Fruit fly (Drosophila melanogaster) whole organism, prepupa: ENCODE measurements around the gene CG17855.

ENCODE experiments used
- Blimp-1 ChIP-seq: fragments of 200-800 bp; sonication (Bioruptor generic); optimal IDR thresholded peaks from 3 replicates; lab custom pipeline; 2017; ENCODE audit warnings: missing biosample characterization, missing genetic modification characterization, mild to moderate bottlenecking, moderate library complexity, missing genetic modification reagents
- CG10631 ChIP-seq: fragments of 200-800 bp; sonication (Bioruptor generic); optimal IDR thresholded peaks from 2 replicates; lab custom pipeline; 2016; ENCODE audit warnings: missing biosample characterization, missing genetic modification characterization
- CG11294 ChIP-seq: fragments of 200-800 bp; sonication (Bioruptor generic); IDR thresholded peaks from 2 replicates; pipeline ENCODE4 v1.3.6; 2022; ENCODE audit warnings: missing biosample characterization, missing genetic modification characterization
- CG11762 ChIP-seq: fragments of 200-800 bp; sonication (Bioruptor generic); optimal IDR thresholded peaks from 3 replicates; lab custom pipeline; 2016; ENCODE audit warnings: missing biosample characterization, missing genetic modification characterization; ENCODE audit not compliant: insufficient read depth
- CG11902 ChIP-seq: fragments of 200-800 bp; sonication (Bioruptor generic); optimal IDR thresholded peaks from 3 replicates; lab custom pipeline; 2016; ENCODE audit warnings: missing biosample characterization, missing genetic modification characterization
- CG15336 ChIP-seq: fragments of 200-800 bp; sonication (Bioruptor generic); IDR thresholded peaks from 2 replicates; pipeline ENCODE4 v1.3.6; 2022; ENCODE audit warnings: missing biosample characterization, missing genetic modification characterization
- CG1621 ChIP-seq: fragments of 200-800 bp; sonication (Bioruptor generic); optimal IDR thresholded peaks from 3 replicates; lab custom pipeline; 2018; ENCODE audit warnings: missing biosample characterization, mild to moderate bottlenecking, missing genetic modification characterization
- CG16779 ChIP-seq: fragments of 200-800 bp; sonication (Bioruptor generic); optimal IDR thresholded peaks from 3 replicates; lab custom pipeline; 2017; ENCODE audit warnings: missing biosample characterization, mild to moderate bottlenecking, missing genetic modification characterization
- CG3032 ChIP-seq: fragments of 200-800 bp; optimal IDR thresholded peaks from 2 replicates; lab custom pipeline; 2019; ENCODE audit warnings: missing biosample characterization, mild to moderate bottlenecking, missing genetic modification characterization, moderate library complexity
- CG31627 ChIP-seq: fragments of 200-800 bp; sonication (Bioruptor generic); optimal IDR thresholded peaks from 3 replicates; lab custom pipeline; 2016; ENCODE audit warnings: missing biosample characterization, missing genetic modification characterization
- CG32006 ChIP-seq: fragments of 200-800 bp; sonication (Bioruptor generic); optimal IDR thresholded peaks from 3 replicates; lab custom pipeline; 2017; ENCODE audit warnings: missing biosample characterization, mild to moderate bottlenecking, missing genetic modification characterization
- CG34406 ChIP-seq: fragments of 200-800 bp; sonication (Bioruptor generic); optimal IDR thresholded peaks from 3 replicates; lab custom pipeline; 2016; ENCODE audit warnings: missing biosample characterization, missing genetic modification characterization
- CG3919 ChIP-seq: fragments of 200-800 bp; sonication (Bioruptor generic); optimal IDR thresholded peaks from 3 replicates; lab custom pipeline; 2016; ENCODE audit warnings: missing biosample characterization, missing genetic modification characterization
- CG4318 ChIP-seq: fragments of 200-800 bp; sonication (Bioruptor generic); optimal IDR thresholded peaks from 3 replicates; lab custom pipeline; 2017; ENCODE audit warnings: missing biosample characterization, mild to moderate bottlenecking, missing genetic modification characterization
- CG6163 ChIP-seq: fragments of 200-800 bp; sonication (Bioruptor generic); IDR thresholded peaks from 3 replicates; pipeline ENCODE4 v1.3.6; 2022; ENCODE audit warnings: missing biosample characterization, missing genetic modification characterization
- CG6276 ChIP-seq: fragments of 200-800 bp; sonication (Bioruptor generic); optimal IDR thresholded peaks from 2 replicates; lab custom pipeline; 2017; ENCODE audit warnings: missing biosample characterization, mild to moderate bottlenecking, missing genetic modification characterization
- CG6792 ChIP-seq: fragments of 200-800 bp; sonication (Bioruptor generic); optimal IDR thresholded peaks from 3 replicates; lab custom pipeline; 2016; ENCODE audit warnings: missing biosample characterization, missing genetic modification characterization
- CG6808 ChIP-seq: fragments of 200-800 bp; sonication (Bioruptor generic); optimal IDR thresholded peaks from 3 replicates; lab custom pipeline; 2017; ENCODE audit warnings: missing biosample characterization, missing genetic modification characterization, mild to moderate bottlenecking, moderate library complexity, missing genetic modification reagents
- CG6854 ChIP-seq: fragments of 200-800 bp; sonication (Bioruptor generic); optimal IDR thresholded peaks from 2 replicates; lab custom pipeline; 2017; ENCODE audit warnings: missing biosample characterization, mild to moderate bottlenecking, missing genetic modification characterization
- CG7368 ChIP-seq: fragments of 200-800 bp; sonication (Bioruptor generic); optimal IDR thresholded peaks from 3 replicates; lab custom pipeline; 2016; ENCODE audit warnings: missing biosample characterization, missing genetic modification characterization
- CG8119 ChIP-seq: fragments of 200-800 bp; sonication (Bioruptor generic); IDR thresholded peaks from 3 replicates; pipeline ENCODE4 v1.3.6; 2022; ENCODE audit warnings: missing biosample characterization, missing genetic modification characterization
- CG8319 ChIP-seq: fragments of 200-800 bp; sonication (Bioruptor generic); optimal IDR thresholded peaks from 3 replicates; lab custom pipeline; 2016; ENCODE audit warnings: missing biosample characterization, missing genetic modification characterization
- Eip75B ChIP-seq: fragments of 200-800 bp; sonication (Bioruptor generic); optimal IDR thresholded peaks from 3 replicates; lab custom pipeline; 2016; ENCODE audit warnings: missing biosample characterization, missing genetic modification characterization
- Eip78C ChIP-seq: fragments of 200-800 bp; sonication (Bioruptor generic); peaks from one replicate; lab custom pipeline; 2016; ENCODE audit warnings: missing biosample characterization, missing genetic modification characterization
- Eip93F ChIP-seq: fragments of 200-800 bp; sonication (Bioruptor generic); optimal IDR thresholded peaks from 2 replicates; lab custom pipeline; 2016; ENCODE audit warnings: missing biosample characterization, mild to moderate bottlenecking, missing genetic modification characterization
- Ets21C ChIP-seq: fragments of 200-800 bp; sonication (Bioruptor generic); optimal IDR thresholded peaks from 3 replicates; lab custom pipeline; 2016; ENCODE audit warnings: missing biosample characterization, missing genetic modification characterization
- Gug ChIP-seq: fragments of 200-800 bp; sonication (Bioruptor generic); IDR thresholded peaks from 2 replicates; pipeline ENCODE4 v1.3.6; 2022; ENCODE audit warnings: missing biosample characterization, missing genetic modification characterization
- Hr39 ChIP-seq: fragments of 200-800 bp; sonication (Bioruptor generic); optimal IDR thresholded peaks from 2 replicates; lab custom pipeline; 2016; ENCODE audit warnings: missing biosample characterization, missing genetic modification characterization
- Hr4 ChIP-seq: fragments of 200-800 bp; sonication (Bioruptor generic); optimal IDR thresholded peaks from 3 replicates; lab custom pipeline; 2016; ENCODE audit warnings: missing biosample characterization, missing genetic modification characterization
- Lpt ChIP-seq: fragments of 200-800 bp; sonication (Bioruptor generic); optimal IDR thresholded peaks from 3 replicates; lab custom pipeline; 2016; ENCODE audit warnings: missing biosample characterization, missing genetic modification characterization
- Met ChIP-seq: fragments of 200-800 bp; sonication (Bioruptor generic); optimal IDR thresholded peaks from 3 replicates; lab custom pipeline; 2016; ENCODE audit warnings: missing biosample characterization, missing genetic modification characterization
- OdsH ChIP-seq: fragments of 200-800 bp; sonication (Bioruptor generic); optimal IDR thresholded peaks from 3 replicates; lab custom pipeline; 2016; ENCODE audit warnings: missing biosample characterization, missing genetic modification characterization
- Smox ChIP-seq: fragments of 200-800 bp; sonication (Bioruptor generic); optimal IDR thresholded peaks from 3 replicates; lab custom pipeline; 2016; ENCODE audit warnings: missing biosample characterization, missing genetic modification characterization
- Sox102F ChIP-seq: fragments of 200-800 bp; sonication (Bioruptor generic); optimal IDR thresholded peaks from 2 replicates; lab custom pipeline; 2016; ENCODE audit warnings: missing biosample characterization, mild to moderate bottlenecking, missing genetic modification characterization
- Sox14 ChIP-seq: fragments of 200-800 bp; sonication (Bioruptor generic); optimal IDR thresholded peaks from 3 replicates; lab custom pipeline; 2016; ENCODE audit warnings: missing biosample characterization, missing genetic modification characterization
- Sox15 ChIP-seq: fragments of 200-800 bp; sonication (Bioruptor generic); optimal IDR thresholded peaks from 3 replicates; lab custom pipeline; 2016; ENCODE audit warnings: missing biosample characterization, missing genetic modification characterization
- achi ChIP-seq: fragments of 200-800 bp; sonication (Bioruptor generic); optimal IDR thresholded peaks from 3 replicates; lab custom pipeline; 2016; ENCODE audit warnings: missing biosample characterization, missing genetic modification characterization
- acj6 ChIP-seq: fragments of 200-800 bp; sonication (Bioruptor generic); optimal IDR thresholded peaks from 3 replicates; lab custom pipeline; 2016; ENCODE audit warnings: missing biosample characterization, missing genetic modification characterization
- dac ChIP-seq: fragments of 200-800 bp; sonication (Bioruptor generic); optimal IDR thresholded peaks from 2 replicates; lab custom pipeline; 2017; ENCODE audit warnings: missing biosample characterization, mild to moderate bottlenecking, missing genetic modification characterization
- eg ChIP-seq: fragments of 200-800 bp; sonication (Bioruptor generic); IDR thresholded peaks from 3 replicates; pipeline ENCODE4 v1.3.6; 2022; ENCODE audit warnings: missing biosample characterization, missing genetic modification characterization
- esn ChIP-seq: fragments of 200-800 bp; sonication (Bioruptor generic); optimal IDR thresholded peaks from 2 replicates; lab custom pipeline; 2016; ENCODE audit warnings: missing biosample characterization, mild to moderate bottlenecking, missing genetic modification characterization, moderate library complexity
- lz ChIP-seq: fragments of 200-800 bp; sonication (Bioruptor generic); optimal IDR thresholded peaks from 3 replicates; lab custom pipeline; 2016; ENCODE audit warnings: missing biosample characterization, missing genetic modification characterization
- net ChIP-seq: fragments of 200-800 bp; sonication (Bioruptor generic); optimal IDR thresholded peaks from 3 replicates; lab custom pipeline; 2016; ENCODE audit warnings: missing biosample characterization, missing genetic modification characterization
- pdm3 ChIP-seq: fragments of 200-800 bp; sonication (Bioruptor generic); optimal IDR thresholded peaks from 3 replicates; lab custom pipeline; 2016; ENCODE audit warnings: missing biosample characterization, missing genetic modification characterization
- salr ChIP-seq, 2 experiments: fragments of 200-800 bp; sonication (Bioruptor generic); optimal IDR thresholded peaks; 3 replicates each; lab custom pipeline; 2016 to 2018; ENCODE audit warnings: missing biosample characterization in 2 of 2, missing genetic modification characterization in 2 of 2, mild to moderate bottlenecking in 1 of 2
- spab ChIP-seq: fragments of 200-800 bp; sonication (Bioruptor generic); optimal IDR thresholded peaks from 2 replicates; lab custom pipeline; 2017; ENCODE audit warnings: missing biosample characterization, mild to moderate bottlenecking, missing genetic modification characterization, missing genetic modification reagents
- ss ChIP-seq, 2 experiments: fragments of 200-800 bp; sonication (Bioruptor generic); optimal IDR thresholded peaks; 2 replicates in 1 of 2; 3 replicates in 1 of 2; lab custom pipeline; 2017 to 2018; ENCODE audit warnings: mild to moderate bottlenecking in 2 of 2, missing biosample characterization in 2 of 2, missing genetic modification characterization in 2 of 2, moderate library complexity in 1 of 2
- svp ChIP-seq: fragments of 200-800 bp; sonication (Bioruptor generic); peaks from one replicate; lab custom pipeline; 2016; ENCODE audit warnings: missing biosample characterization, missing genetic modification characterization
- topi ChIP-seq: fragments of 200-800 bp; sonication (Bioruptor generic); optimal IDR thresholded peaks from 3 replicates; lab custom pipeline; 2016; ENCODE audit warnings: missing biosample characterization, missing genetic modification characterization

The CG17855 gene

dm6 chr2L:9539988-9540573 is at the start of gene CG17855:
CG17855 (plus strand) TSS chr2L:9540523.
- TF ChIP-seq Hr39 (no peak), CG6792 (GFP tag; lab: Kevin White, UChicago) (no peak), CG31627 (GFP tag; lab: Kevin White, UChicago) (no peak), CG11902 (GFP tag; lab: Kevin White, UChicago) (no peak), CG6276 (no peak), Blimp-1 (GFP tag; lab: Kevin White, UChicago) (no peak), CG8319 (GFP tag; lab: Kevin White, UChicago) (no peak)

dm6 chr2L:9490788-9491187 is 49.5 kb upstream of the CG17855 start:
- TF ChIP-seq CG6163 (peak; percentile 94), OdsH (GFP tag; lab: Kevin White, UChicago) (peak; percentile 19), spab (GFP tag; lab: Kevin White, UChicago) (peak; percentile 46), Sox14 (GFP tag; lab: Kevin White, UChicago) (peak; percentile 46), Blimp-1 (GFP tag; lab: Kevin White, UChicago) (peak; percentile 76), Eip93F (GFP tag; lab: Kevin White, UChicago) (no peak), lz (peak; percentile 84), eg (peak; percentile 82), CG1621 (tag; lab: Kevin White, UChicago) (no peak), CG11294 (peak; percentile 52; the same call in 1 of the 2 replicates), CG34406 (peak; percentile 4), svp (GFP tag; lab: Kevin White, UChicago) (peak; percentile 82), CG16779 (peak; percentile 62), CG10631 (GFP tag; lab: Kevin White, UChicago) (peak; percentile 2), CG7368 (peak; percentile 85), pdm3 (GFP tag; lab: Kevin White, UChicago) (peak; percentile 18), CG6854 (peak; percentile 91), Eip78C (GFP tag; lab: Kevin White, UChicago) (peak; percentile 96), CG6792 (GFP tag; lab: Kevin White, UChicago) (peak; percentile 2), salr (GFP tag; optimal IDR thresholded peaks at IDR 0.05; lab: Kevin White, UChicago) (no peak), Ets21C (GFP tag; lab: Kevin White, UChicago) (no peak), CG32006 (no peak), Lpt (GFP tag; lab: Kevin White, UChicago) (no peak), achi (GFP tag; lab: Kevin White, UChicago) (peak; percentile 49), dac (GFP tag; lab: Kevin White, UChicago) (peak; percentile 24), acj6 (GFP tag; lab: Kevin White, UChicago) (no peak), Eip75B (GFP tag; lab: Kevin White, UChicago) (peak; percentile 67), CG11762 (GFP tag; lab: Kevin White, UChicago) (peak; percentile 62), CG6808 (GFP tag; lab: Kevin White, UChicago) (peak; percentile 70), Sox102F (GFP tag; lab: Kevin White, UChicago) (peak; percentile 69), Smox (GFP tag; lab: Kevin White, UChicago) (peak; percentile 69), Hr4 (GFP tag; lab: Kevin White, UChicago) (peak; percentile 41), net (GFP tag; lab: Kevin White, UChicago) (peak; percentile 84), Gug (GFP tag; lab: Robert Waterston, UW) (peak; percentile 46), Sox15 (no peak), ss (GFP tag; optimal IDR thresholded peaks at IDR 0.05; lab: Kevin White, UChicago) (peak; percentile 56 to 87), Met (GFP tag; lab: Kevin White, UChicago) (peak; percentile 42), CG15336 (GFP tag; lab: Robert Waterston, UW) (no peak), CG3919 (peak; percentile 91), esn (peak; percentile 38), CG31627 (GFP tag; lab: Kevin White, UChicago) (peak; percentile 6), CG6276 (peak; percentile 32), CG3032 (tag; lab: Kevin White, UChicago) (peak; percentile 70), CG4318 (GFP tag; lab: Kevin White, UChicago) (no peak), CG8119 (GFP tag; lab: Robert Waterston, UW) (no peak), Hr39 (peak; percentile 21), topi (GFP tag; lab: Kevin White, UChicago) (peak; percentile 87)
